Fruit fly (Drosophila melanogaster) whole organism, prepupa: ENCODE data around the gene CG32192.
A peak's percentile ranks its signal among the peaks of the same experiment; 100 is the strongest.

Experiments
- Blimp-1 ChIP-seq: fragments of 200-800 bp; sonication (Bioruptor generic); optimal IDR thresholded peaks from 3 replicates; lab custom pipeline; 2017; ENCODE audit warnings: missing biosample characterization, missing genetic modification characterization, mild to moderate bottlenecking, moderate library complexity, missing genetic modification reagents
- CG10631 ChIP-seq: fragments of 200-800 bp; sonication (Bioruptor generic); optimal IDR thresholded peaks from 2 replicates; lab custom pipeline; 2016; ENCODE audit warnings: missing biosample characterization, missing genetic modification characterization
- CG10669 ChIP-seq: fragments of 200-800 bp; sonication (Bioruptor generic); optimal IDR thresholded peaks from 3 replicates; lab custom pipeline; 2018; ENCODE audit warnings: missing biosample characterization, mild to moderate bottlenecking, missing genetic modification characterization, moderate library complexity
- CG11762 ChIP-seq: fragments of 200-800 bp; sonication (Bioruptor generic); optimal IDR thresholded peaks from 3 replicates; lab custom pipeline; 2016; ENCODE audit warnings: missing biosample characterization, missing genetic modification characterization; ENCODE audit not compliant: insufficient read depth
- CG11902 ChIP-seq: fragments of 200-800 bp; sonication (Bioruptor generic); optimal IDR thresholded peaks from 3 replicates; lab custom pipeline; 2016; ENCODE audit warnings: missing biosample characterization, missing genetic modification characterization
- CG15336 ChIP-seq: fragments of 200-800 bp; sonication (Bioruptor generic); IDR thresholded peaks from 2 replicates; pipeline ENCODE4 v1.3.6; 2022; ENCODE audit warnings: missing biosample characterization, missing genetic modification characterization
- CG16779 ChIP-seq: fragments of 200-800 bp; sonication (Bioruptor generic); optimal IDR thresholded peaks from 3 replicates; lab custom pipeline; 2017; ENCODE audit warnings: missing biosample characterization, mild to moderate bottlenecking, missing genetic modification characterization
- CG31627 ChIP-seq: fragments of 200-800 bp; sonication (Bioruptor generic); optimal IDR thresholded peaks from 3 replicates; lab custom pipeline; 2016; ENCODE audit warnings: missing biosample characterization, missing genetic modification characterization
- CG32006 ChIP-seq: fragments of 200-800 bp; sonication (Bioruptor generic); optimal IDR thresholded peaks from 3 replicates; lab custom pipeline; 2017; ENCODE audit warnings: missing biosample characterization, mild to moderate bottlenecking, missing genetic modification characterization
- CG34406 ChIP-seq: fragments of 200-800 bp; sonication (Bioruptor generic); optimal IDR thresholded peaks from 3 replicates; lab custom pipeline; 2016; ENCODE audit warnings: missing biosample characterization, missing genetic modification characterization
- CG3919 ChIP-seq: fragments of 200-800 bp; sonication (Bioruptor generic); optimal IDR thresholded peaks from 3 replicates; lab custom pipeline; 2016; ENCODE audit warnings: missing biosample characterization, missing genetic modification characterization
- CG4318 ChIP-seq: fragments of 200-800 bp; sonication (Bioruptor generic); optimal IDR thresholded peaks from 3 replicates; lab custom pipeline; 2017; ENCODE audit warnings: missing biosample characterization, mild to moderate bottlenecking, missing genetic modification characterization
- CG6163 ChIP-seq: fragments of 200-800 bp; sonication (Bioruptor generic); IDR thresholded peaks from 3 replicates; pipeline ENCODE4 v1.3.6; 2022; ENCODE audit warnings: missing biosample characterization, missing genetic modification characterization
- CG6276 ChIP-seq: fragments of 200-800 bp; sonication (Bioruptor generic); optimal IDR thresholded peaks from 2 replicates; lab custom pipeline; 2017; ENCODE audit warnings: missing biosample characterization, mild to moderate bottlenecking, missing genetic modification characterization
- CG6808 ChIP-seq: fragments of 200-800 bp; sonication (Bioruptor generic); optimal IDR thresholded peaks from 3 replicates; lab custom pipeline; 2017; ENCODE audit warnings: missing biosample characterization, missing genetic modification characterization, mild to moderate bottlenecking, moderate library complexity, missing genetic modification reagents
- CG6854 ChIP-seq: fragments of 200-800 bp; sonication (Bioruptor generic); optimal IDR thresholded peaks from 2 replicates; lab custom pipeline; 2017; ENCODE audit warnings: missing biosample characterization, mild to moderate bottlenecking, missing genetic modification characterization
- CG7368 ChIP-seq: fragments of 200-800 bp; sonication (Bioruptor generic); optimal IDR thresholded peaks from 3 replicates; lab custom pipeline; 2016; ENCODE audit warnings: missing biosample characterization, missing genetic modification characterization
- CG8119 ChIP-seq: fragments of 200-800 bp; sonication (Bioruptor generic); IDR thresholded peaks from 3 replicates; pipeline ENCODE4 v1.3.6; 2022; ENCODE audit warnings: missing biosample characterization, missing genetic modification characterization
- CG8319 ChIP-seq: fragments of 200-800 bp; sonication (Bioruptor generic); optimal IDR thresholded peaks from 3 replicates; lab custom pipeline; 2016; ENCODE audit warnings: missing biosample characterization, missing genetic modification characterization
- CG8632 ChIP-seq: fragments of 200-800 bp; sonication (Bioruptor generic); optimal IDR thresholded peaks from 3 replicates; lab custom pipeline; 2016; ENCODE audit warnings: missing biosample characterization, missing genetic modification characterization
- CG9139 ChIP-seq: fragments of 200-800 bp; sonication (Bioruptor generic); optimal IDR thresholded peaks from 3 replicates; lab custom pipeline; 2017; ENCODE audit warnings: missing biosample characterization, mild to moderate bottlenecking, missing genetic modification characterization
- Eip75B ChIP-seq: fragments of 200-800 bp; sonication (Bioruptor generic); optimal IDR thresholded peaks from 3 replicates; lab custom pipeline; 2016; ENCODE audit warnings: missing biosample characterization, missing genetic modification characterization
- Eip78C ChIP-seq: fragments of 200-800 bp; sonication (Bioruptor generic); peaks from one replicate; lab custom pipeline; 2016; ENCODE audit warnings: missing biosample characterization, missing genetic modification characterization
- Eip93F ChIP-seq: fragments of 200-800 bp; sonication (Bioruptor generic); optimal IDR thresholded peaks from 2 replicates; lab custom pipeline; 2016; ENCODE audit warnings: missing biosample characterization, mild to moderate bottlenecking, missing genetic modification characterization
- Ets96B ChIP-seq: fragments of 200-800 bp; optimal IDR thresholded peaks from 2 replicates; lab custom pipeline; 2019; ENCODE audit warnings: missing biosample characterization, mild to moderate bottlenecking, missing genetic modification characterization, moderate library complexity
- Hr38 ChIP-seq: sonication (Bioruptor generic); optimal IDR thresholded peaks from 2 replicates; lab custom pipeline; 2016; ENCODE audit warnings: missing biosample characterization, missing genetic modification characterization
- Hr39 ChIP-seq: fragments of 200-800 bp; sonication (Bioruptor generic); optimal IDR thresholded peaks from 2 replicates; lab custom pipeline; 2016; ENCODE audit warnings: missing biosample characterization, missing genetic modification characterization
- Hr4 ChIP-seq: fragments of 200-800 bp; sonication (Bioruptor generic); optimal IDR thresholded peaks from 3 replicates; lab custom pipeline; 2016; ENCODE audit warnings: missing biosample characterization, missing genetic modification characterization
- Lpt ChIP-seq: fragments of 200-800 bp; sonication (Bioruptor generic); optimal IDR thresholded peaks from 3 replicates; lab custom pipeline; 2016; ENCODE audit warnings: missing biosample characterization, missing genetic modification characterization
- OdsH ChIP-seq: fragments of 200-800 bp; sonication (Bioruptor generic); optimal IDR thresholded peaks from 3 replicates; lab custom pipeline; 2016; ENCODE audit warnings: missing biosample characterization, missing genetic modification characterization
- Smox ChIP-seq: fragments of 200-800 bp; sonication (Bioruptor generic); optimal IDR thresholded peaks from 3 replicates; lab custom pipeline; 2016; ENCODE audit warnings: missing biosample characterization, missing genetic modification characterization
- Sox102F ChIP-seq: fragments of 200-800 bp; sonication (Bioruptor generic); optimal IDR thresholded peaks from 2 replicates; lab custom pipeline; 2016; ENCODE audit warnings: missing biosample characterization, mild to moderate bottlenecking, missing genetic modification characterization
- Sox14 ChIP-seq: fragments of 200-800 bp; sonication (Bioruptor generic); optimal IDR thresholded peaks from 3 replicates; lab custom pipeline; 2016; ENCODE audit warnings: missing biosample characterization, missing genetic modification characterization
- Sox15 ChIP-seq: fragments of 200-800 bp; sonication (Bioruptor generic); optimal IDR thresholded peaks from 3 replicates; lab custom pipeline; 2016; ENCODE audit warnings: missing biosample characterization, missing genetic modification characterization
- achi ChIP-seq: fragments of 200-800 bp; sonication (Bioruptor generic); optimal IDR thresholded peaks from 3 replicates; lab custom pipeline; 2016; ENCODE audit warnings: missing biosample characterization, missing genetic modification characterization
- acj6 ChIP-seq: fragments of 200-800 bp; sonication (Bioruptor generic); optimal IDR thresholded peaks from 3 replicates; lab custom pipeline; 2016; ENCODE audit warnings: missing biosample characterization, missing genetic modification characterization
- dac ChIP-seq: fragments of 200-800 bp; sonication (Bioruptor generic); optimal IDR thresholded peaks from 2 replicates; lab custom pipeline; 2017; ENCODE audit warnings: missing biosample characterization, mild to moderate bottlenecking, missing genetic modification characterization
- dsx ChIP-seq: fragments of 200-800 bp; optimal IDR thresholded peaks from 3 replicates; lab custom pipeline; 2019; ENCODE audit warnings: missing biosample characterization, mild to moderate bottlenecking, missing genetic modification characterization, moderate library complexity; ENCODE audit not compliant: poor library complexity, severe bottlenecking
- eg ChIP-seq: fragments of 200-800 bp; sonication (Bioruptor generic); IDR thresholded peaks from 3 replicates; pipeline ENCODE4 v1.3.6; 2022; ENCODE audit warnings: missing biosample characterization, missing genetic modification characterization
- fd59A ChIP-seq: fragments of 200-800 bp; sonication (Bioruptor generic); optimal IDR thresholded peaks from 2 replicates; lab custom pipeline; 2017; ENCODE audit warnings: missing biosample characterization, mild to moderate bottlenecking, missing genetic modification characterization, missing genetic modification reagents
- fd85E ChIP-seq: fragments of 200-800 bp; sonication (Bioruptor generic); optimal IDR thresholded peaks from 3 replicates; lab custom pipeline; 2016; ENCODE audit warnings: missing biosample characterization, missing genetic modification characterization
- lz ChIP-seq: fragments of 200-800 bp; sonication (Bioruptor generic); optimal IDR thresholded peaks from 3 replicates; lab custom pipeline; 2016; ENCODE audit warnings: missing biosample characterization, missing genetic modification characterization
- net ChIP-seq: fragments of 200-800 bp; sonication (Bioruptor generic); optimal IDR thresholded peaks from 3 replicates; lab custom pipeline; 2016; ENCODE audit warnings: missing biosample characterization, missing genetic modification characterization
- spab ChIP-seq: fragments of 200-800 bp; sonication (Bioruptor generic); optimal IDR thresholded peaks from 2 replicates; lab custom pipeline; 2017; ENCODE audit warnings: missing biosample characterization, mild to moderate bottlenecking, missing genetic modification characterization, missing genetic modification reagents
- svp ChIP-seq: fragments of 200-800 bp; sonication (Bioruptor generic); peaks from one replicate; lab custom pipeline; 2016; ENCODE audit warnings: missing biosample characterization, missing genetic modification characterization
- topi ChIP-seq: fragments of 200-800 bp; sonication (Bioruptor generic); optimal IDR thresholded peaks from 3 replicates; lab custom pipeline; 2016; ENCODE audit warnings: missing biosample characterization, missing genetic modification characterization
- vri ChIP-seq: fragments of 200-800 bp; sonication (Bioruptor generic); optimal IDR thresholded peaks from 3 replicates; lab custom pipeline; 2016; ENCODE audit warnings: missing biosample characterization, mild to moderate bottlenecking, missing genetic modification characterization

The CG32192 gene

DNA sequence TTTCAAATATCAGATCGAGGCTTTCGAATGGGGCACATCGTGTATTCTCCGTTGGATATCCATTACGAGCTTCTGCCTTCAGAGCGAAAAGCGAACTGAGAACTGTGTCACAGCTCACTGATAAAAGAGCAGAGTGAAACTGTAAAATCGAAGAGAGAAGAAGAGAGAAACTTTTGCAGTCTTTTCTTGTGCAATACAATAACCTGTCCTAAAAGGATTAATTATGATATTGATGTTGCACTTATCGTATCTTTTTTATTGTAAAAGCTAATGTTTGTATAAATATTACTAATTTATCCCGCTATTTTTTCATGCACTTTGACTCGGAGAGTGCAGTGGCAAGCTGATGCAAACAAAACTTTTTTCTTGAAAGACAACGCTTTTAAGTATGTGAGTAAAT is 34.9 kb downstream of the CG32192 start:
- TF ChIP-seq CG6808 (GFP tag; lab: Kevin White, UChicago) (no peak), Ets96B (tag; lab: Kevin White, UChicago) (no peak), CG11762 (GFP tag; lab: Kevin White, UChicago) (no peak), fd85E (GFP tag; lab: Kevin White, UChicago) (no peak), OdsH (GFP tag; lab: Kevin White, UChicago) (peak; percentile 2), CG7368 (GFP tag; lab: Kevin White, UChicago) (no peak), Lpt (GFP tag; lab: Kevin White, UChicago) (peak; percentile 17), Hr38 (GFP tag; lab: Kevin White, UChicago) (no peak), CG9139 (GFP tag; lab: Kevin White, UChicago) (no peak), topi (no peak), Eip93F (GFP tag; lab: Kevin White, UChicago) (no peak), Hr4 (peak; percentile 28), CG3919 (peak; percentile 32), Hr39 (no peak), CG15336 (GFP tag; lab: Robert Waterston, UW) (peak; percentile 33), fd59A (no peak), Eip75B (GFP tag; lab: Kevin White, UChicago) (peak; percentile 1), achi (peak; percentile 20), acj6 (GFP tag; lab: Kevin White, UChicago) (no peak), CG16779 (tag; lab: Kevin White, UChicago) (no peak), CG32006 (GFP tag; lab: Kevin White, UChicago) (peak; percentile 1), svp (GFP tag; lab: Kevin White, UChicago) (no peak), Sox15 (GFP tag; lab: Kevin White, UChicago) (no peak), net (GFP tag; lab: Kevin White, UChicago) (peak; percentile 3), CG8632 (GFP tag; lab: Kevin White, UChicago) (no peak), spab (GFP tag; lab: Kevin White, UChicago) (no peak), dsx (no peak), CG34406 (no peak), CG8319 (no peak), CG6276 (GFP tag; lab: Kevin White, UChicago) (peak; percentile 25), eg (GFP tag; lab: Robert Waterston, UW) (no peak), Sox14 (no peak), vri (GFP tag; lab: Kevin White, UChicago) (no peak), CG4318 (GFP tag; lab: Kevin White, UChicago) (no peak), CG6854 (GFP tag; lab: Kevin White, UChicago) (no peak), Sox102F (GFP tag; lab: Kevin White, UChicago) (no peak), CG11902 (GFP tag; lab: Kevin White, UChicago) (no peak), CG8119 (GFP tag; lab: Robert Waterston, UW) (peak; percentile 35; the same call in 1 of the 3 replicates), Blimp-1 (GFP tag; lab: Kevin White, UChicago) (no peak), dac (GFP tag; lab: Kevin White, UChicago) (no peak), CG10669 (GFP tag; lab: Kevin White, UChicago) (peak; percentile 43), lz (GFP tag; lab: Kevin White, UChicago) (no peak), CG6163 (no peak), CG10631 (GFP tag; lab: Kevin White, UChicago) (no peak), Smox (GFP tag; lab: Kevin White, UChicago) (no peak), CG31627 (GFP tag; lab: Kevin White, UChicago) (no peak), Eip78C (GFP tag; lab: Kevin White, UChicago) (peak; percentile 65)
